Fruit fly (Drosophila melanogaster) whole organism, wandering third instar larva: ENCODE measurements around the gene CG32409.
A peak's percentile ranks its signal among the peaks of the same experiment; 100 is the strongest.

ENCODE experiments used
- Abd-B ChIP-seq: fragments of >200 bp; optimal IDR thresholded peaks from 2 replicates; lab custom pipeline; 2017; ENCODE audit warnings: missing biosample characterization, missing genetic modification characterization
- CG32264 ChIP-seq: fragments of 200-800 bp; sonication (Bioruptor generic); optimal IDR thresholded peaks from 2 replicates; lab custom pipeline; 2016; ENCODE audit warnings: missing biosample characterization, missing genetic modification characterization
- CG9705 ChIP-seq: fragments of 200-800 bp; sonication (Bioruptor generic); optimal IDR thresholded peaks from 2 replicates; lab custom pipeline; 2018; ENCODE audit warnings: missing biosample characterization, mild to moderate bottlenecking, missing genetic modification characterization
- CrebA ChIP-seq: fragments of 200-800 bp; sonication (Bioruptor generic); optimal IDR thresholded peaks from 2 replicates; lab custom pipeline; 2016; ENCODE audit warnings: missing biosample characterization, mild to moderate bottlenecking, missing genetic modification characterization, borderline replicate concordance
- Dfd ChIP-seq: fragments of >200 bp; optimal IDR thresholded peaks from 2 replicates; lab custom pipeline; 2017; ENCODE audit warnings: missing biosample characterization, missing genetic modification characterization
- Dif ChIP-seq: fragments of 200-275, 200-300 bp; sonication (Bioruptor generic); optimal IDR thresholded peaks from 2 replicates; lab custom pipeline; 2018; ENCODE audit warnings: missing biosample characterization, missing genetic modification characterization; ENCODE audit not compliant: partially characterized antibody
- GATAd ChIP-seq: sonication (Bioruptor generic); optimal IDR thresholded peaks from 2 replicates; lab custom pipeline; 2016; ENCODE audit warnings: missing biosample characterization, missing genetic modification characterization
- HLH106 ChIP-seq: fragments of 200-800 bp; optimal IDR thresholded peaks from 3 replicates; lab custom pipeline; 2019; ENCODE audit warnings: missing biosample characterization, mild to moderate bottlenecking, missing genetic modification characterization, moderate library complexity
- Hnf4 ChIP-seq: fragments of 200-800 bp; sonication (Bioruptor generic); optimal IDR thresholded peaks from 2 replicates; lab custom pipeline; 2016; ENCODE audit warnings: missing biosample characterization, mild to moderate bottlenecking, missing genetic modification characterization
- Hr78 ChIP-seq: fragments of >200 bp; optimal IDR thresholded peaks from 2 replicates; lab custom pipeline; 2017; ENCODE audit warnings: missing biosample characterization, missing genetic modification characterization
- Hr83 ChIP-seq: fragments of 200-300 bp; sonication (Bioruptor generic); optimal IDR thresholded peaks from 2 replicates; lab custom pipeline; 2016; ENCODE audit warnings: missing biosample characterization, mild to moderate bottlenecking, missing genetic modification characterization, moderate library complexity; ENCODE audit not compliant: poor library complexity, severe bottlenecking
- Jra ChIP-seq: sonication (Bioruptor generic); optimal IDR thresholded peaks from 2 replicates; lab custom pipeline; 2016; ENCODE audit warnings: missing biosample characterization, missing genetic modification characterization
- Mio ChIP-seq: sonication (Bioruptor generic); optimal IDR thresholded peaks from 2 replicates; lab custom pipeline; 2016; ENCODE audit warnings: missing biosample characterization, missing genetic modification characterization
- OdsH ChIP-seq: fragments of 200-800 bp; sonication (Bioruptor generic); optimal IDR thresholded peaks from 2 replicates; lab custom pipeline; 2016; ENCODE audit warnings: missing biosample characterization, mild to moderate bottlenecking, missing genetic modification characterization
- Rel ChIP-seq, 2 experiments: fragments of 200-800 bp; sonication (Bioruptor generic) in 1 of 2; optimal IDR thresholded peaks; 2 replicates in 1 of 2; 3 replicates in 1 of 2; lab custom pipeline; 2016 to 2019; ENCODE audit warnings: mild to moderate bottlenecking in 2 of 2, missing biosample characterization in 2 of 2, missing genetic modification characterization in 2 of 2, moderate library complexity in 1 of 2
- Sp1 ChIP-seq: fragments of 200-800 bp; sonication (Bioruptor generic); optimal IDR thresholded peaks from 3 replicates; lab custom pipeline; 2019; ENCODE audit warnings: missing biosample characterization, mild to moderate bottlenecking, missing genetic modification characterization, moderate library complexity
- Vsx2 ChIP-seq: fragments of 200-300, 225-300 bp; sonication (Bioruptor generic); optimal IDR thresholded peaks from 2 replicates; lab custom pipeline; 2018; ENCODE audit warnings: missing biosample characterization, missing genetic modification characterization; ENCODE audit not compliant: partially characterized antibody
- br ChIP-seq: fragments of 200-800 bp; sonication (Bioruptor generic); optimal IDR thresholded peaks from 2 replicates; lab custom pipeline; 2016; ENCODE audit warnings: missing biosample characterization, missing genetic modification characterization
- brk ChIP-seq: fragments of 200-800 bp; sonication (Bioruptor generic); optimal IDR thresholded peaks from 2 replicates; lab custom pipeline; 2016; ENCODE audit warnings: missing biosample characterization, mild to moderate bottlenecking, missing genetic modification characterization
- dl ChIP-seq, 2 experiments: fragments of 175-275, 200-275 bp in 1 of 2; fragments of 200-275 bp in 1 of 2; sonication (Bioruptor generic); optimal IDR thresholded peaks; lab custom pipeline; 2018; ENCODE audit warnings: mild to moderate bottlenecking in 2 of 2, missing biosample characterization in 2 of 2, missing genetic modification characterization in 2 of 2, moderate library complexity in 2 of 2; ENCODE audit not compliant: partially characterized antibody in 2 of 2, insufficient read depth in 1 of 2
- dmrt93B ChIP-seq: fragments of 200-800 bp; sonication (Bioruptor generic); optimal IDR thresholded peaks from 2 replicates; lab custom pipeline; 2018; ENCODE audit warnings: missing biosample characterization, mild to moderate bottlenecking, missing genetic modification characterization
- dsf ChIP-seq: sonication (Bioruptor generic); optimal IDR thresholded peaks from 2 replicates; lab custom pipeline; 2016; ENCODE audit warnings: missing biosample characterization, missing genetic modification characterization, borderline replicate concordance
- ey ChIP-seq: fragments of 200-800 bp; sonication (Bioruptor generic); optimal IDR thresholded peaks from 2 replicates; lab custom pipeline; 2016; ENCODE audit warnings: missing biosample characterization, missing genetic modification characterization
- foxo ChIP-seq, 2 experiments: fragments of 200-800 bp; sonication (Bioruptor generic); optimal IDR thresholded peaks; 2 replicates in 1 of 2; 3 replicates in 1 of 2; lab custom pipeline; 2016 to 2017; ENCODE audit warnings: missing biosample characterization in 2 of 2, missing genetic modification characterization in 2 of 2
- fru ChIP-seq: fragments of 200-800 bp; sonication (Bioruptor generic); optimal IDR thresholded peaks from 3 replicates; lab custom pipeline; 2016; ENCODE audit warnings: missing biosample characterization, mild to moderate bottlenecking, missing genetic modification characterization
- h ChIP-seq: fragments of 200-800 bp; sonication (Bioruptor generic); optimal IDR thresholded peaks from 3 replicates; lab custom pipeline; 2016; ENCODE audit warnings: missing biosample characterization, mild to moderate bottlenecking, missing genetic modification characterization
- jim ChIP-seq: fragments of 175-275, 200-325 bp; sonication (Bioruptor generic); optimal IDR thresholded peaks from 2 replicates; lab custom pipeline; 2016; ENCODE audit warnings: missing biosample characterization, mild to moderate bottlenecking, missing genetic modification characterization
- lola ChIP-seq: fragments of >200 bp; optimal IDR thresholded peaks from 2 replicates; lab custom pipeline; 2017; ENCODE audit warnings: missing biosample characterization, missing genetic modification characterization
- pan ChIP-seq: fragments of >200 bp; optimal IDR thresholded peaks from 2 replicates; lab custom pipeline; 2017
- psq ChIP-seq: fragments of 200-800 bp; sonication (Bioruptor generic); optimal IDR thresholded peaks from 3 replicates; lab custom pipeline; 2017; ENCODE audit warnings: missing biosample characterization, mild to moderate bottlenecking, missing genetic modification characterization, moderate library complexity
- rgr ChIP-seq: fragments of 200-800 bp; sonication (Bioruptor generic); optimal IDR thresholded peaks from 3 replicates; lab custom pipeline; 2016; ENCODE audit warnings: missing biosample characterization, mild to moderate bottlenecking, missing genetic modification characterization
- sage ChIP-seq: fragments of 200-800 bp; sonication (Bioruptor generic); optimal IDR thresholded peaks from 2 replicates; lab custom pipeline; 2016; ENCODE audit warnings: missing biosample characterization, mild to moderate bottlenecking, missing genetic modification characterization
- sv ChIP-seq: fragments of 200-800 bp; sonication (Bioruptor generic); optimal IDR thresholded peaks from 3 replicates; lab custom pipeline; 2016; ENCODE audit warnings: missing biosample characterization, missing genetic modification characterization
- tai ChIP-seq: sonication (Bioruptor generic); optimal IDR thresholded peaks from 2 replicates; lab custom pipeline; 2016; ENCODE audit warnings: missing biosample characterization, missing genetic modification characterization
- usp ChIP-seq: fragments of >200 bp; optimal IDR thresholded peaks from 2 replicates; lab custom pipeline; 2017; ENCODE audit warnings: missing biosample characterization, missing genetic modification characterization
- woc ChIP-seq: sonication (Bioruptor generic); optimal IDR thresholded peaks from 2 replicates; lab custom pipeline; 2016; ENCODE audit warnings: missing biosample characterization, mild to moderate bottlenecking, missing genetic modification characterization

The CG32409 gene

DNA sequence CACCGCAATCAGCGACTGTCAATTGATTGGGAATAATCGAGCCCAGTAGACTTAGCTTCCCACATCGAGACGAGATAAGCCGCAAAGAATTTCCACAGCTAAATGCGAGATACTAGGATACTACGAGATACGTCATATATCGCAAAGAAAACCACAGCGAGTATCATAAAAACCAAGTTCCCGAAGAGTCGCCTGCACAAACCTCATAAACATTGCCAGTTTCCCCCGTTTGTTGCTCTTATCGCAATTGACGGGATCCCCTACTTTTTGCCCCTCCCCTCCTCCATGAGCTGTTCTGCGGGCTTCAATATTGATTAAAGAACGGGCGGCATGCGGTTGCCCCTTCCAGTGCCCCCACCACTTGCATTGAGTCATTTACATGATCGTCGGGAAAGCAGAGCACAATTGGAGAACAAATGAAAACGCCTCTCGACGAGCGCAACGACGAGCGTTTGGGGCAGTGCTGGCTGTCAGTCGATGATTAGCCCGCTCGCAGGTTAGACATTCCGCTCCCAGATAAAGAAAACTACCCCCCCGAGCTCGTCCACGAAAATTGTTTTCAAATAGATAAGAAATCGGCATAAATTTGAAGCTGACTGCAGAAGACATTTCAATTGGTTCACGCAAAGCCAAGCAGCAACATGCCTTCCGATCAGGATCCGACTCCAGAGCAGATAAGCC is 22.8 kb downstream of the CG32409 start, which contains the start of gene CG32407:
TSS of gene CG32407 (plus strand) at position 51 of the 681 bp plus-strand sequence.
- TF ChIP-seq Sp1 (GFP tag; lab: Kevin White, UChicago) = no peak
- no peak for TF ChIP-seq usp (GFP tag; lab: Kevin White, UChicago)
- TF ChIP-seq Rel (GFP tag; optimal IDR thresholded peaks at IDR 0.05; lab: Kevin White, UChicago) = no peak
- TF ChIP-seq Rel (tag; optimal IDR thresholded peaks at IDR 0.05; lab: Kevin White, UChicago) = peak; percentile 51
- TF ChIP-seq OdsH = no peak
- peak; percentile 28 for TF ChIP-seq br (GFP tag; lab: Kevin White, UChicago)
- TF ChIP-seq h (GFP tag; lab: Kevin White, UChicago) = peak; percentile 46
- TF ChIP-seq rgr (GFP tag; lab: Kevin White, UChicago) = peak; percentile 29
- TF ChIP-seq foxo (GFP tag; optimal IDR thresholded peaks at IDR 0.05; lab: Kevin White, UChicago) = peak in 1 of 2 experiments; percentile 23
- no peak for TF ChIP-seq GATAd (GFP tag; lab: Kevin White, UChicago)
- TF ChIP-seq sage (GFP tag; lab: Kevin White, UChicago) = no peak
- no peak for TF ChIP-seq woc
- TF ChIP-seq HLH106 = no peak
- no peak for TF ChIP-seq dsf
- peak; percentile 41 for TF ChIP-seq Jra (GFP tag; lab: Kevin White, UChicago)
- no peak for TF ChIP-seq tai (GFP tag; lab: Kevin White, UChicago)
- TF ChIP-seq brk (GFP tag; lab: Kevin White, UChicago) = no peak
- no peak for TF ChIP-seq ey (GFP tag; lab: Kevin White, UChicago)
- peak; percentile 38 for TF ChIP-seq Hr83 (GFP tag; lab: Kevin White, UChicago)
- no peak for TF ChIP-seq Hr78

DNA sequence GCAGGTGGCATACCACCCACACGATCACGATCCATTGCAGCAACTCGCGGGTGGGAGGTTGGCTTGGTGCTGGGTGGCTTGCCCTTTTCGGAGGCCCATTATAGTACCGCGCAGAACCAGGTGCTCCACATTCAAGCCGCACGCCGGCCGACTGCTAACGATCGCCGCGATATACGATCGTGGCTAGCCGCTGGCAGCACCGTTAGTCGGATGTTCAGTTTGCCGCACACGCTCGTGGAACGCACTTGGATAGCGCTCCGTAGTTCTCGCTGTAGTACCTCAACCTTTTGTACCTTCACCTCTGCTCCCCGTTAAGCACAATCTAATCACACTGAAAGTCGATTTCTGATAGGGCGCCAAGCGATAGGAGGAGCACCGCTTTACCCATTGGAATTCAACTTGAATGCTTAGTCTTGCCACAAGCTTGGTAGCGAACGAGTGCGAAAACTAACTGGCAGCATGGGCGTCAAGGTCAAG is 24.4 kb downstream of the CG32409 start, which contains the start of gene CG33523:
TSS of gene CG33523 (plus strand) at position 217 of the 477 bp plus-strand sequence.
- TF ChIP-seq lola (GFP tag; lab: Kevin White, UChicago) = no peak
- TF ChIP-seq Jra (GFP tag; lab: Kevin White, UChicago) = no peak
- no peak for TF ChIP-seq pan (lab: Kevin White, UChicago)
- no peak for TF ChIP-seq sv (GFP tag; lab: Kevin White, UChicago)
- TF ChIP-seq CG9705 (GFP tag; lab: Kevin White, UChicago) = no peak
- no peak for TF ChIP-seq Abd-B (GFP tag; lab: Kevin White, UChicago)
- no peak for TF ChIP-seq Rel (GFP tag; optimal IDR thresholded peaks at IDR 0.05; lab: Kevin White, UChicago)
- no peak for TF ChIP-seq Rel (tag; optimal IDR thresholded peaks at IDR 0.05; lab: Kevin White, UChicago)
- no peak for TF ChIP-seq Vsx2
- TF ChIP-seq Hr78 = no peak
- no peak for TF ChIP-seq dsf
- TF ChIP-seq woc = no peak
- TF ChIP-seq CrebA (GFP tag; lab: Kevin White, UChicago) = no peak
- no peak for TF ChIP-seq Mio
- no peak for TF ChIP-seq psq (GFP tag; lab: Kevin White, UChicago)
- no peak for TF ChIP-seq fru (GFP tag; lab: Kevin White, UChicago)
- TF ChIP-seq usp (GFP tag; lab: Kevin White, UChicago) = no peak
- TF ChIP-seq Sp1 (GFP tag; lab: Kevin White, UChicago) = no peak
- no peak for TF ChIP-seq Dif (GFP tag; lab: Kevin White, UChicago)
- no peak for TF ChIP-seq foxo (GFP tag; optimal IDR thresholded peaks at IDR 0.05; lab: Kevin White, UChicago)

DNA sequence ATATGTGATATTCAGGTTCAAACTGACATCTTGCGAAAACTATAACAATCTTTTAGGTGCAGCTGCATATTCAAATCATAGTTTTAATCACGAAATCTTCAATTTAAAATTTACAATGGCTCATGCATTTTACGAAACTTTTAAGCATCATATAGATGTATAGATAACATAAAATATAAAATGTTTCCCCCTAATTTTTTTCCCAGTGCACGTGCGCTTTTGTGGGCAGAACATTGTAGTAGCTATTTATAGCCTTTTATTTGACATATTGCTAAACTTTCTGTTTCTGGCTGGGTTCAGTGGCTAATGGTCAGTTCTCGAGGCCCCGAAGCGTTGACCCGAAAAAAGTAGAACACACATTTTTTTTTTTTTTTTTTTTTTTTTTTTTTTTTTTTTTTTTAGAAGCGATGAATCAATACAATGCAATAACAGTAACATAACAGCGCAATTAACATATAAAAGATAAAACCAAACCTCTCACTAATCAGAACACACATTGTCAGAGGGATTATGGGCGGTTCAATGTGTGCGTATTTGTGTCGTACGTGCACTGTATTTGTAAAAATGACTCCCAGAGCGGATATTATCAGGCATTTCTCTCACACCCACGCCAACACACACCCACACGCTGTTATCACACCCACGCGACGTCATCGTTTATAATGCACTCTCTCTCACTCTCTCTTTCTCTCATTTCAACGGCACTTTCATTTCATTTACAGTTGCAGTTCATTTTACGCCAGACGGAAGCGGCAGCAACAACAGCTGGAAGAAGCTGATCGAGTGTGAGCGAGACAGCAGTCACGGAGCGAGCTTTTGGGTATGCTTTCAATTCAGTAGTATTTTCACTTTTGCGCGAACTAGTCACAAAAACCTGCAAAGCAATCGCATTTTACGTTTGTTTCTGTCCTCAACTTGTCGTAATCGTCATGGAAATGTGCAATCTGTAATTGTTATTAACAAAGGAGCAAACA is 27.0 kb downstream of the CG32409 start:
- TF ChIP-seq Hnf4 (GFP tag; lab: Kevin White, UChicago) (no peak), ey (GFP tag; lab: Kevin White, UChicago) (no peak), Dif (GFP tag; lab: Kevin White, UChicago) (peak; percentile 66), dl (GFP tag; optimal IDR thresholded peaks at IDR 0.05; lab: Kevin White, UChicago; ENCODE audit: insufficient read depth in 1 of 2, partially characterized antibody in 2 of 2) (peak; percentile 11 to 28), sage (GFP tag; lab: Kevin White, UChicago) (no peak), HLH106 (no peak), OdsH (peak; percentile 19), CG32264 (GFP tag; lab: Kevin White, UChicago) (no peak), jim (GFP tag; lab: Kevin White, UChicago) (no peak), sv (GFP tag; lab: Kevin White, UChicago) (no peak), Abd-B (GFP tag; lab: Kevin White, UChicago) (no peak), Hr83 (GFP tag; lab: Kevin White, UChicago) (no peak), dmrt93B (GFP tag; lab: Kevin White, UChicago) (no peak), GATAd (GFP tag; lab: Kevin White, UChicago) (no peak), Hr78 (no peak), Rel (GFP tag; optimal IDR thresholded peaks at IDR 0.05; lab: Kevin White, UChicago) (no peak), Rel (tag; optimal IDR thresholded peaks at IDR 0.05; lab: Kevin White, UChicago) (peak; percentile 2), foxo (GFP tag; optimal IDR thresholded peaks at IDR 0.05; lab: Kevin White, UChicago) (peak in 1 of 2 experiments; percentile 33), dsf (no peak), h (GFP tag; lab: Kevin White, UChicago) (peak; percentile 31), Sp1 (GFP tag; lab: Kevin White, UChicago) (peak; percentile 34), Dfd (GFP tag; lab: Kevin White, UChicago) (no peak), rgr (GFP tag; lab: Kevin White, UChicago) (peak; percentile 18), fru (GFP tag; lab: Kevin White, UChicago) (no peak)
